Fruit fly (Drosophila melanogaster) whole organism, prepupa: Measurements from ENCODE around the gene CG3184.

ENCODE experiments used
- Blimp-1 ChIP-seq: fragments of 200-800 bp; sonication (Bioruptor generic); optimal IDR thresholded peaks from 3 replicates; lab custom pipeline; 2017; ENCODE audit warnings: missing biosample characterization, missing genetic modification characterization, mild to moderate bottlenecking, moderate library complexity, missing genetic modification reagents
- CG10669 ChIP-seq: fragments of 200-800 bp; sonication (Bioruptor generic); optimal IDR thresholded peaks from 3 replicates; lab custom pipeline; 2018; ENCODE audit warnings: missing biosample characterization, mild to moderate bottlenecking, missing genetic modification characterization, moderate library complexity
- CG11294 ChIP-seq: fragments of 200-800 bp; sonication (Bioruptor generic); IDR thresholded peaks from 2 replicates; pipeline ENCODE4 v1.3.6; 2022; ENCODE audit warnings: missing biosample characterization, missing genetic modification characterization
- CG11762 ChIP-seq: fragments of 200-800 bp; sonication (Bioruptor generic); optimal IDR thresholded peaks from 3 replicates; lab custom pipeline; 2016; ENCODE audit warnings: missing biosample characterization, missing genetic modification characterization; ENCODE audit not compliant: insufficient read depth
- CG11902 ChIP-seq: fragments of 200-800 bp; sonication (Bioruptor generic); optimal IDR thresholded peaks from 3 replicates; lab custom pipeline; 2016; ENCODE audit warnings: missing biosample characterization, missing genetic modification characterization
- CG15336 ChIP-seq: fragments of 200-800 bp; sonication (Bioruptor generic); IDR thresholded peaks from 2 replicates; pipeline ENCODE4 v1.3.6; 2022; ENCODE audit warnings: missing biosample characterization, missing genetic modification characterization
- CG16779 ChIP-seq: fragments of 200-800 bp; sonication (Bioruptor generic); optimal IDR thresholded peaks from 3 replicates; lab custom pipeline; 2017; ENCODE audit warnings: missing biosample characterization, mild to moderate bottlenecking, missing genetic modification characterization
- CG32006 ChIP-seq: fragments of 200-800 bp; sonication (Bioruptor generic); optimal IDR thresholded peaks from 3 replicates; lab custom pipeline; 2017; ENCODE audit warnings: missing biosample characterization, mild to moderate bottlenecking, missing genetic modification characterization
- CG3919 ChIP-seq: fragments of 200-800 bp; sonication (Bioruptor generic); optimal IDR thresholded peaks from 3 replicates; lab custom pipeline; 2016; ENCODE audit warnings: missing biosample characterization, missing genetic modification characterization
- CG6163 ChIP-seq: fragments of 200-800 bp; sonication (Bioruptor generic); IDR thresholded peaks from 3 replicates; pipeline ENCODE4 v1.3.6; 2022; ENCODE audit warnings: missing biosample characterization, missing genetic modification characterization
- CG6276 ChIP-seq: fragments of 200-800 bp; sonication (Bioruptor generic); optimal IDR thresholded peaks from 2 replicates; lab custom pipeline; 2017; ENCODE audit warnings: missing biosample characterization, mild to moderate bottlenecking, missing genetic modification characterization
- CG6854 ChIP-seq: fragments of 200-800 bp; sonication (Bioruptor generic); optimal IDR thresholded peaks from 2 replicates; lab custom pipeline; 2017; ENCODE audit warnings: missing biosample characterization, mild to moderate bottlenecking, missing genetic modification characterization
- CG8119 ChIP-seq: fragments of 200-800 bp; sonication (Bioruptor generic); IDR thresholded peaks from 3 replicates; pipeline ENCODE4 v1.3.6; 2022; ENCODE audit warnings: missing biosample characterization, missing genetic modification characterization
- CG8319 ChIP-seq: fragments of 200-800 bp; sonication (Bioruptor generic); optimal IDR thresholded peaks from 3 replicates; lab custom pipeline; 2016; ENCODE audit warnings: missing biosample characterization, missing genetic modification characterization
- CG9139 ChIP-seq: fragments of 200-800 bp; sonication (Bioruptor generic); optimal IDR thresholded peaks from 3 replicates; lab custom pipeline; 2017; ENCODE audit warnings: missing biosample characterization, mild to moderate bottlenecking, missing genetic modification characterization
- Eip75B ChIP-seq: fragments of 200-800 bp; sonication (Bioruptor generic); optimal IDR thresholded peaks from 3 replicates; lab custom pipeline; 2016; ENCODE audit warnings: missing biosample characterization, missing genetic modification characterization
- Eip78C ChIP-seq: fragments of 200-800 bp; sonication (Bioruptor generic); peaks from one replicate; lab custom pipeline; 2016; ENCODE audit warnings: missing biosample characterization, missing genetic modification characterization
- Ets96B ChIP-seq: fragments of 200-800 bp; optimal IDR thresholded peaks from 2 replicates; lab custom pipeline; 2019; ENCODE audit warnings: missing biosample characterization, mild to moderate bottlenecking, missing genetic modification characterization, moderate library complexity
- Gug ChIP-seq: fragments of 200-800 bp; sonication (Bioruptor generic); IDR thresholded peaks from 2 replicates; pipeline ENCODE4 v1.3.6; 2022; ENCODE audit warnings: missing biosample characterization, missing genetic modification characterization
- Hr38 ChIP-seq: sonication (Bioruptor generic); optimal IDR thresholded peaks from 2 replicates; lab custom pipeline; 2016; ENCODE audit warnings: missing biosample characterization, missing genetic modification characterization
- Hr39 ChIP-seq: fragments of 200-800 bp; sonication (Bioruptor generic); optimal IDR thresholded peaks from 2 replicates; lab custom pipeline; 2016; ENCODE audit warnings: missing biosample characterization, missing genetic modification characterization
- Hr4 ChIP-seq: fragments of 200-800 bp; sonication (Bioruptor generic); optimal IDR thresholded peaks from 3 replicates; lab custom pipeline; 2016; ENCODE audit warnings: missing biosample characterization, missing genetic modification characterization
- Met ChIP-seq: fragments of 200-800 bp; sonication (Bioruptor generic); optimal IDR thresholded peaks from 3 replicates; lab custom pipeline; 2016; ENCODE audit warnings: missing biosample characterization, missing genetic modification characterization
- OdsH ChIP-seq: fragments of 200-800 bp; sonication (Bioruptor generic); optimal IDR thresholded peaks from 3 replicates; lab custom pipeline; 2016; ENCODE audit warnings: missing biosample characterization, missing genetic modification characterization
- Sox14 ChIP-seq: fragments of 200-800 bp; sonication (Bioruptor generic); optimal IDR thresholded peaks from 3 replicates; lab custom pipeline; 2016; ENCODE audit warnings: missing biosample characterization, missing genetic modification characterization
- achi ChIP-seq: fragments of 200-800 bp; sonication (Bioruptor generic); optimal IDR thresholded peaks from 3 replicates; lab custom pipeline; 2016; ENCODE audit warnings: missing biosample characterization, missing genetic modification characterization
- acj6 ChIP-seq: fragments of 200-800 bp; sonication (Bioruptor generic); optimal IDR thresholded peaks from 3 replicates; lab custom pipeline; 2016; ENCODE audit warnings: missing biosample characterization, missing genetic modification characterization
- dac ChIP-seq: fragments of 200-800 bp; sonication (Bioruptor generic); optimal IDR thresholded peaks from 2 replicates; lab custom pipeline; 2017; ENCODE audit warnings: missing biosample characterization, mild to moderate bottlenecking, missing genetic modification characterization
- eg ChIP-seq: fragments of 200-800 bp; sonication (Bioruptor generic); IDR thresholded peaks from 3 replicates; pipeline ENCODE4 v1.3.6; 2022; ENCODE audit warnings: missing biosample characterization, missing genetic modification characterization
- fkh ChIP-seq: fragments of 200-800 bp; sonication (Bioruptor generic); optimal IDR thresholded peaks from 3 replicates; lab custom pipeline; 2017; ENCODE audit warnings: missing biosample characterization, mild to moderate bottlenecking, missing genetic modification characterization, moderate library complexity
- salr ChIP-seq, 2 experiments: fragments of 200-800 bp; sonication (Bioruptor generic); optimal IDR thresholded peaks; 3 replicates each; lab custom pipeline; 2016 to 2018; ENCODE audit warnings: missing biosample characterization in 2 of 2, missing genetic modification characterization in 2 of 2, mild to moderate bottlenecking in 1 of 2
- spab ChIP-seq: fragments of 200-800 bp; sonication (Bioruptor generic); optimal IDR thresholded peaks from 2 replicates; lab custom pipeline; 2017; ENCODE audit warnings: missing biosample characterization, mild to moderate bottlenecking, missing genetic modification characterization, missing genetic modification reagents
- svp ChIP-seq: fragments of 200-800 bp; sonication (Bioruptor generic); peaks from one replicate; lab custom pipeline; 2016; ENCODE audit warnings: missing biosample characterization, missing genetic modification characterization
- topi ChIP-seq: fragments of 200-800 bp; sonication (Bioruptor generic); optimal IDR thresholded peaks from 3 replicates; lab custom pipeline; 2016; ENCODE audit warnings: missing biosample characterization, missing genetic modification characterization

CG3184 gene

DNA sequence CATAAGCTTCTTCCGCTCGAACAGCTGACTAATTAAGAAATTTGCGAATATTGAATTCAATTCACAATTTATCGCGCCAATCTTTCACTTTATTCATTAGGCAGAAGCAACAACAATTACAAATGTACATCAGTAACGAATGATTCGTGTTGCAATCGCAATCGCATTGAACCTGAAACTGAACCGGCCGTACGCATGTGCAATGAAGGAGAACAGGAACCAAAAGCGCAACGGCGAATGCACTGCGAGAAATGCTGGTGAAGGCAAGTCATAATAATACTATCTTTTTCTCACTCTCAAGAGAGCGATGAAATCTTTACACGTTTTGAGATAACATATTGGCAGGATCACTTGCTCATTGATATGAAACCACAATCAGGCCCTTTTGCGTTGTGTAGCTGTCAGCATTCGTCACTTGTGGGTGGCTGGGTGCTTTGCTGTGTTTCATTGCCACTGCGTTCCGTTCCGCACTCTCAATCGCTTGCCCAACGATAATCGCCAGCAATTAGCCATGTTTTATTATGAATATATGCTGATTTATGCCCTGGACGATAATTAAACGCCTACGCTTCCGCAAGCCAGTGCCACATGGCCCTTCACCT is 36.4 kb upstream of the CG3184 start:
- TF ChIP-seq CG11294 (GFP tag; lab: Robert Waterston, UW): no peak
- no peak for TF ChIP-seq Eip75B
- TF ChIP-seq Hr38: no peak
- TF ChIP-seq svp (GFP tag; lab: Kevin White, UChicago): peak; percentile 92
- peak; percentile 59 for TF ChIP-seq Eip78C (GFP tag; lab: Kevin White, UChicago)
- no peak for TF ChIP-seq CG16779
- peak; percentile 7 for TF ChIP-seq CG10669 (GFP tag; lab: Kevin White, UChicago)
- TF ChIP-seq CG3919 (GFP tag; lab: Kevin White, UChicago): peak; percentile 29
- no peak for TF ChIP-seq Ets96B
- TF ChIP-seq CG11762: no peak
- no peak for TF ChIP-seq topi (GFP tag; lab: Kevin White, UChicago)
- no peak for TF ChIP-seq CG6276 (GFP tag; lab: Kevin White, UChicago)
- peak; percentile 39; the same call in 2 of the 3 replicates for TF ChIP-seq CG6163 (GFP tag; lab: Robert Waterston, UW)
- no peak for TF ChIP-seq spab (GFP tag; lab: Kevin White, UChicago)
- TF ChIP-seq achi (GFP tag; lab: Kevin White, UChicago): no peak
- no peak for TF ChIP-seq Hr39 (GFP tag; lab: Kevin White, UChicago)
- no peak for TF ChIP-seq Sox14 (GFP tag; lab: Kevin White, UChicago)
- TF ChIP-seq Hr4: no peak
- TF ChIP-seq CG11902: no peak
- peak; percentile 35 for TF ChIP-seq CG32006 (GFP tag; lab: Kevin White, UChicago)

DNA sequence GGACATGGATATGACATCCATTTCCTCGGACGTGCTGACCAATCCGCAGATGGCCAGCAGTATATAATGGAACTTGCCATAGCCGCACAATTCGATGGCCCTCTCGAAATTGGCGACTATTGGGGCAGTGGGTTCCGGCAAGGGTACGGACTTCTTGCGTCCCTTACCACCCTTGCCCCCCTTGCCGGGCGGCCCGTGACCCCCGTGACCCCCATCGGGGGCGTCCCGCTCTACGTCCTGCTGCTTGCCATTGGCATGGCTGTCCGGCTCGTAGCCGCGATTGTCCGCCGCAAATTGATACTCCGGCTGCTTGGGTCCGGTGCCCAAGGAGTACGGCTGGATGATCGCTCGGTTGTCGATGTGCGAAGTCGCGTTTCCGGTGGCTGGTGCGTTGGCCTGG is 35.0 kb upstream of the CG3184 start:
- TF ChIP-seq CG8319 (no peak), svp (GFP tag; lab: Kevin White, UChicago) (peak; percentile 68)

DNA sequence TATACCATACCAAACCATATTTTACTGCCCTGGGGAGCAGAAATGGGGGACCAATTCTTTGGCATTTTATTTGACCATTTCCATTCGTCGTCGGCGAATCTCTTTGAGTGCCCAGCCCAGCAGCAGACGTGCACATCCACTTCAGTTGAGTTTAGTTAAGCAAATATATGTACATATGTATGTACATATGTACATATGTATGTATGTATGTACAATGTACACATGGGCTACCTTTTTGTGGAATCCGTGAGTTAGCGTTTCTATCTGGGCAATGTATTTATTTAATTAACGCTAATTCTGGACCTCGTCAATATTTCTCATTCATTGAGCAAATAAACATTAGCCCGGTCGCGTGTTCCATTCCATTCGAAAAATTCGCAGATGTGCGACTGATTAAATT is 31.4 kb upstream of the CG3184 start:
- TF ChIP-seq acj6 (GFP tag; lab: Kevin White, UChicago) (no peak), Gug (GFP tag; lab: Robert Waterston, UW) (no peak), CG32006 (GFP tag; lab: Kevin White, UChicago) (no peak), CG6276 (GFP tag; lab: Kevin White, UChicago) (no peak), fkh (GFP tag; lab: Kevin White, UChicago) (peak; percentile 74), Hr38 (no peak), salr (GFP tag; optimal IDR thresholded peaks at IDR 0.05; lab: Kevin White, UChicago) (no peak), Blimp-1 (no peak), CG6854 (GFP tag; lab: Kevin White, UChicago) (no peak), Eip78C (GFP tag; lab: Kevin White, UChicago) (peak; percentile 12), CG15336 (GFP tag; lab: Robert Waterston, UW) (no peak), dac (GFP tag; lab: Kevin White, UChicago) (no peak), OdsH (GFP tag; lab: Kevin White, UChicago) (no peak)

DNA sequence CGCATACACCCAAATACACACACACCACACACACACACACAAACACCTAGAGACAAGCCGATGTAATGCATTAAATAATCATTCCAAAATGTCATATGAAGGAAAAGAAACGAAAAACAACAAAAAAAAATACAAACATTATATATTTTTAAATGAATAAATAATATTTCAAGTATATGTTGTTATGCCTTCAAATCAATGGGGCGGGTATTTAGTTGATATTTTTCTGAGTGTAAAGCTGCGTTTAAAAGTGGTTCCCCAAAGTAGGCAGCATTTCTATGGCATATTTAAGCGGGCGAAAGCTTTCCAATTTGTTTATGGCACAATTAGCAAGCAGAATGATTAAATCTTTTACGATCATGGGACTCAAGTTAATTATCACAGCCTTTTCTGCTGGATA is 30.7 kb upstream of the CG3184 start:
- TF ChIP-seq Ets96B (no peak), eg (GFP tag; lab: Robert Waterston, UW) (no peak), Eip78C (GFP tag; lab: Kevin White, UChicago) (peak; percentile 66), CG11902 (no peak), CG15336 (GFP tag; lab: Robert Waterston, UW) (peak; percentile 48), svp (GFP tag; lab: Kevin White, UChicago) (peak; percentile 59), CG6163 (GFP tag; lab: Robert Waterston, UW) (0 out of 3 replicates have a peak, but pooled peaks have one; percentile 45), Met (GFP tag; lab: Kevin White, UChicago) (peak; percentile 9), CG8119 (GFP tag; lab: Robert Waterston, UW) (peak; percentile 48; the same call in 2 of the 3 replicates), CG9139 (no peak), Hr39 (GFP tag; lab: Kevin White, UChicago) (no peak), CG10669 (GFP tag; lab: Kevin White, UChicago) (peak; percentile 6)
